Worm (Caenorhabditis elegans) whole organism, midembryonic: ENCODE data around the gene rap-3.
A peak's percentile ranks its signal among the peaks of the same experiment; 100 is the strongest.

Source experiments
- T22C8.4 ChIP-seq: fragments of 200-800 bp; sonication (Bioruptor generic); IDR thresholded peaks from 2 replicates; pipeline ENCODE4 v1.3.6; 2022; ENCODE audit warnings: missing genetic modification characterization, missing compliant biosample characterization
- cog-1 ChIP-seq: sonication (generic microtip); optimal IDR thresholded peaks from 2 replicates; lab custom pipeline; 2016; ENCODE audit warnings: missing genetic modification characterization, missing compliant biosample characterization
- flt-1 ChIP-seq: fragments of 200-800 bp; sonication (Bioruptor generic); IDR thresholded peaks from 2 replicates; pipeline ENCODE4 v1.3.6; 2022; ENCODE audit warnings: missing genetic modification characterization, missing compliant biosample characterization
- klf-2 ChIP-seq: fragments of 200-800 bp; sonication (Bioruptor generic); conservative IDR thresholded peaks from 2 replicates; pipeline ENCODE4 v1.3.6; 2022; ENCODE audit warnings: missing genetic modification reagents, missing genetic modification characterization, missing compliant biosample characterization
- med-1 ChIP-seq: sonication (generic microtip); optimal IDR thresholded peaks from 2 replicates; lab custom pipeline; 2017; ENCODE audit warnings: missing genetic modification characterization, mild to moderate bottlenecking, missing compliant biosample characterization, antibody characterized with exemption, missing genetic modification reagents; ENCODE audit not compliant: insufficient read depth
- ref-1 ChIP-seq: fragments of 200-800 bp; sonication (Bioruptor generic); conservative IDR thresholded peaks from 2 replicates; pipeline ENCODE4 v1.3.6; 2022; ENCODE audit warnings: missing genetic modification reagents, missing genetic modification characterization, missing compliant biosample characterization
- tab-1 ChIP-seq: fragments of 200-800 bp; sonication (Bioruptor generic); IDR thresholded peaks from 2 replicates; pipeline ENCODE4 v1.3.6; 2022; ENCODE audit warnings: missing genetic modification characterization, missing compliant biosample characterization
- ztf-23 ChIP-seq: fragments of 200-800 bp; sonication (Bioruptor generic); IDR thresholded peaks from 2 replicates; pipeline ENCODE4 v1.3.6; 2022; ENCODE audit warnings: missing genetic modification reagents, missing genetic modification characterization, missing compliant biosample characterization
- ztf-29 ChIP-seq: fragments of 200-800 bp; sonication (Bioruptor generic); IDR thresholded peaks from 2 replicates; pipeline ENCODE4 v1.3.6; 2022; ENCODE audit warnings: missing genetic modification reagents, missing genetic modification characterization, missing compliant biosample characterization

Gene rap-3

DNA sequence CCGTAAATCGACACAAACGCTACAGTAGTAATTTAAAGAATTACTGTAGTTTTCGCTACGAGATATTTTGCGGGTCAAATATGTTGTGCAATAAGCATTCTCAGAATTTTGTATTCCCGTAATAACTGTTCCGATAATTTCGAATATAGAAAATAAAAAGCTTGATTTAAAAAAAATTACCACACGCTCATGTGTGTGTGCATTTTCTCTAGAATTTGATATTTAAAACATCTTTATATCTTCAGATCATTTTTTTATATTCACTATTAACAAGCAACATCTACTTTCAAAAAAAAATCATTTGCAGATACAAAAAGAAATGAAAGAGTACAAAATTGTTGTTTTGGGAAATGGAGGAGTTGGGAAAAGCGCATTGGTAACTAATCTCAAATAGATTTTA is at the start of gene rap-3:
Gene rap-3, plus strand, starts transcription at position 301 of the 400 bp plus-strand sequence.
- TF ChIP-seq flt-1 (GFP tag; lab: Robert Waterston, UW) = no peak
- no peak for TF ChIP-seq ztf-29
- no peak for TF ChIP-seq med-1 (GFP tag; lab: Kevin White, UChicago)
- TF ChIP-seq klf-2 (GFP tag; lab: Robert Waterston, UW) = no peak
- TF ChIP-seq T22C8.4 (GFP tag; lab: Robert Waterston, UW) = no peak
- TF ChIP-seq ztf-23 (GFP tag; lab: Robert Waterston, UW) = no peak
- TF ChIP-seq ref-1 = no peak
- TF ChIP-seq cog-1 = no peak
- no peak for TF ChIP-seq tab-1 (GFP tag; lab: Robert Waterston, UW)

DNA sequence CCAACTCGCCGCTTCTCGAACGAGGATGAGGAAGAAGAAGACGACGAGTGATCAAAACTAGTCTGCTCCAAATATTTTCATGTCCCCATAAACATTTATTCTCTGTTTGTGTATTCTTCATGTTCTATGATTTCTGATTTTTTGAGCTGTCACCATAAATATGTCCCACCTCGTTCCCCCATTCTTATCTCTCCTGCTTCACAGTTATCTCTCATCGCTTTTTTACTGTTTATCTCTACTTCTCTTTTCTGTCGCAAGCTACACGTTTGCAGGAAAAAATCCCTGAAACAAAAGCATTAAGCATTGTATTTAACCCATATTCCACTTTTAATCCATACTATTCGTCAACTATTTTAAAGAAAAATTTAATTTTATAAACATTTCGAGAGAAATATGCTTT is 46.3 kb upstream of the rap-3 start:
- TF ChIP-seq T22C8.4 (GFP tag; lab: Robert Waterston, UW) = no peak
- TF ChIP-seq ztf-29 = no peak
- TF ChIP-seq ref-1 = no peak
- TF ChIP-seq tab-1 (GFP tag; lab: Robert Waterston, UW) = no peak
- no peak for TF ChIP-seq flt-1 (GFP tag; lab: Robert Waterston, UW)
- no peak for TF ChIP-seq med-1 (GFP tag; lab: Kevin White, UChicago)
- no peak for TF ChIP-seq cog-1
- no peak for TF ChIP-seq ztf-23 (GFP tag; lab: Robert Waterston, UW)
- TF ChIP-seq klf-2 (GFP tag; lab: Robert Waterston, UW) = no peak

DNA sequence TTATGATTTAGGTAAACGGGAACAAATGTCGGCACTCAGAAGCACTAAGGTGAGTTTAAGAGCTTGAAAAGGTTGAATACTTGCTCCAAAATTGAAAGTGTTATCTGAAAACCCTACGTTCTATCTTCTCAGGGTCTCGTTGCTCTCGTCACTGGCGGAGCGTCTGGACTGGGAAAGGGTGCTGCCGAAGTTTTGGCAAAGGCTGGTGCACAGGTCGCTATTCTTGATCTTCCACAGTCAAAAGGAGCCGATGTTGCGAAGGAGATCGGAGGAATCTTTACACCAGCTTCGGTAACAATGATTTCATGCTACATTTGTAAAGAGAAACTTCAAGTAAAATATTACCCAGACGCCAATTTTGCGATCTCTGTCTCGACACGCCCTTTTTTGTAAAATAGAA is 45.8 kb upstream of the rap-3 start, which contains the start of gene ard-1:
Gene ard-1, plus strand, starts transcription at position 12 of the 400 bp plus-strand sequence.
- TF ChIP-seq ref-1 (no peak), T22C8.4 (GFP tag; lab: Robert Waterston, UW) (no peak), flt-1 (GFP tag; lab: Robert Waterston, UW) (no peak), klf-2 (GFP tag; lab: Robert Waterston, UW) (no peak), cog-1 (no peak), med-1 (GFP tag; lab: Kevin White, UChicago) (no peak), ztf-29 (no peak), ztf-23 (GFP tag; lab: Robert Waterston, UW) (no peak)

DNA sequence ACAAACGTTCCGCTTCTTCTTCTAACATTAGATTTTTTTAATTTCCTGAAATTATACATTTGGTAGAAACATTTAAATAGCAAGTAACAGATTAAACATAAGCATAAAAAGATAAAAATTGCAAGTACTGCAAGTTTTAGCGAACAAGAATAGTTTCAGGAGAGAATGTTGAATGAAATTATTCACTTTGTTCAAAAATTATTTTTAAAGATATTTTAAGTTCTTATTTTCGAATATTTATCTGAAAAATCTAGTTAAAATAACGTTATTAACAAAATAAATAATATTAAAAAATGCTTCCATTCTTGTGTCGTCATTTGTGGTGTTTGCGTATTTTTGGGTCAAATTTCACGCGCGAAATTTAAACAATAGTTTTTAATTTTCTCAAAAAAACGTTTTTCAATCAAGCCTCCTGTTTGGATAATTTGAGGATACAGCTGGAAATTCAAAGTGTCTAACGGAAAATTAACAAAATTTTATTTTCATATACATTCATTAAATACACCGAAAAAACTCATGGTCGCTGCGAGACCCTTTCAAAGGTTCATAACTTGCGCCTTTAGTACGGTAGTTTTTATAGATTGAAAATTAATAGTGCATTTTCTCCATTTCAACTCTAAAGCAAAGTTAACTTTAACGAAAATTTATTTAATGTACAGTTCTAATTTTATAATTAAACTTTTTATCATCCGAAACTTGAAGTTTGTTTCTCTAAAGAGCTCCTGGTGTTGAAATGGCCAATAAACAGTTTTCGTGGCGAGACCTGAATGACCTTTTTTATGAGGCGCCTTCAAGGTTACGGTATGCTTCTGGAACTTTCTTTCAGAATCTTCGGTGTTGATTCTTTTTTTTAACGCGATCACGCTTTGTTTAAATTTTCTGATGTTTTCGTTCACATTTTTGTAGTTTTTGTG is 34.5 kb upstream of the rap-3 start, which contains the start of gene skih-2:
Gene skih-2, minus strand, starts transcription at position 51 of the 914 bp plus-strand sequence.
- no peak for TF ChIP-seq ztf-23 (GFP tag; lab: Robert Waterston, UW)
- no peak for TF ChIP-seq cog-1
- no peak for TF ChIP-seq T22C8.4 (GFP tag; lab: Robert Waterston, UW)
- TF ChIP-seq med-1 (GFP tag; lab: Kevin White, UChicago) = no peak
- TF ChIP-seq tab-1 (GFP tag; lab: Robert Waterston, UW) = no peak
- TF ChIP-seq ztf-29 = no peak
- TF ChIP-seq ref-1 = no peak
- no peak for TF ChIP-seq klf-2 (GFP tag; lab: Robert Waterston, UW)
- TF ChIP-seq flt-1 (GFP tag; lab: Robert Waterston, UW) = no peak

DNA sequence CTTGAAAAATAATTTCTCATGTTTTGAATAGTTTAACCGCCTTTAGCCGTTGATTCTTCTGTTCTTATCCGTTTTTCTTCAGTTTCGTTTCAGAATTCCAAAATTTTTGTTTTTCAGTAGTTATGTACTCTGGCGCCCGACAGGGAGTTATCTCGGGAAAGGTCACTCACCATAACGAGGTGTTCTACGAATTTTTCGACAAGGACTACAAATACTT is 33.9 kb upstream of the rap-3 start, which contains the start of gene F01G4.4:
Gene F01G4.4, plus strand, starts transcription at position 118 of the 217 bp plus-strand sequence.
- no peak for TF ChIP-seq T22C8.4 (GFP tag; lab: Robert Waterston, UW)
- TF ChIP-seq med-1 (GFP tag; lab: Kevin White, UChicago) = no peak
- TF ChIP-seq cog-1 = no peak
- no peak for TF ChIP-seq flt-1 (GFP tag; lab: Robert Waterston, UW)
- no peak for TF ChIP-seq ref-1
- no peak for TF ChIP-seq ztf-29
- no peak for TF ChIP-seq klf-2 (GFP tag; lab: Robert Waterston, UW)
- TF ChIP-seq ztf-23 (GFP tag; lab: Robert Waterston, UW) = no peak
- TF ChIP-seq tab-1 (GFP tag; lab: Robert Waterston, UW) = no peak

DNA sequence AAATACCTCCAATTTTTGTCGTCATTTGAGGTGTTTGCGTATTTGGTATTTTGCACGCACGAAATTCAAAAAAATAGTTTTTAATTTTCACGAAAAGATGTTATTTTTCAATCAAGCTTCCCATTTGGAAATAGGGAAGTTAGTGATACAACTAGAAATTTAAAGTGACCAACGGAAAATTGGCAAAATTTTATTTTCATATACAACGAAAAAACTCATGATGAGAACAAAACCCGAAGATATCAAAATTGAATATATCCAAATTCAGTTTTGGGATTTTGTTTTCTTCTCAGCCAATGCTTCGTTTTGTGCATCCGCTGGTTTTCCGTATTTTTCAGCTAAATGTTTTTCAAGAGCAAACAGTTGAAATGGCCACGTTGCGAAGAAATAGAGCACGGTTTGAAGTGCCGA is 31.1 kb upstream of the rap-3 start:
- TF ChIP-seq flt-1 (GFP tag; lab: Robert Waterston, UW) = no peak
- TF ChIP-seq ztf-29 = no peak

DNA sequence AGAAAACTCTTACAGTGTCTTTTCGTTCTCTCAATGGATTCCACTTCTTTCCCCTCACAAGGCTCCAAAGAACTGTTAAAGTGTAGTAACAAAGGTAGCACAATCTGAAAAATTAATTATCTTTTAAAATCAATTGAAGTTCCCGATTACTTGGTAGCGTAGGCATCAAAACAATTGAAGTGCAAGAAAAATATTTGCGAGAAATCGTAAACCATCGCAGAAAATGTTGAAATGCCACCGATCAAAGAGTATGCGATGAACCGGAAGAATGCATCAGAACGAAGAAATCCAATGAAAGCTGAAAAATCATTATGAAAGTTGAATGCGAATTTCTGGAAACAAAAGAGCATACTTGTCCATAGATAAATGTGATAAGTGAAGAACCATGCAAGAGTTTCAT is 30.6 kb upstream of the rap-3 start:
- TF ChIP-seq ztf-23 (GFP tag; lab: Robert Waterston, UW) = no peak
- TF ChIP-seq tab-1 (GFP tag; lab: Robert Waterston, UW) = no peak
- no peak for TF ChIP-seq T22C8.4 (GFP tag; lab: Robert Waterston, UW)
- TF ChIP-seq med-1 (GFP tag; lab: Kevin White, UChicago) = no peak
- no peak for TF ChIP-seq klf-2 (GFP tag; lab: Robert Waterston, UW)
- no peak for TF ChIP-seq ref-1
- no peak for TF ChIP-seq cog-1
- no peak for TF ChIP-seq flt-1 (GFP tag; lab: Robert Waterston, UW)
- TF ChIP-seq ztf-29 = no peak

DNA sequence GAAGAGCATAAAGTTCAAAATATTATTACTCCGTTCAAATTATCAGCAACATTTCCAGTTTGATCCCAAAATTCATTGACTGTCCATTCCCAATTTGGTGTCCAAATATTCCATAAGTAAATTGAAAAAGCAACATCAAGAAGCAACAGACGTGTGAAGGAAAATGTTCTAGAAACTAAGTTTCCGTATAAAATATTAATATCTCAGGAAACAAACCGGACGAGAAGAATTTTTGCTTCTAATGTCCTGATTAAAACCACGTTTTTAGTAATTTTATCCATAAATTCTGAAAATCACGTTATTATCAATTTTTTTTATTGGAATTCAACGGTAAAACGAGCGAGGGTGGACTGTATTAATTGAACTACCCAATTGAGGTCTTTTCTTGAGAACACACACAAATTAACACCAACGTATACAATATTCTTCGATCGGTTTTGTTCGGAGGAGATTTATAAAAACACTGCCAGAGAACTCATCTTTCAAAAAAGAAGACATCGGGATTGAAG is 30.1 kb upstream of the rap-3 start, which contains the start of gene pigq-1:
Gene pigq-1, minus strand, starts transcription at position 286 of the 509 bp plus-strand sequence.
- no peak for TF ChIP-seq med-1 (GFP tag; lab: Kevin White, UChicago)
- TF ChIP-seq ztf-23 (GFP tag; lab: Robert Waterston, UW) = no peak
- no peak for TF ChIP-seq T22C8.4 (GFP tag; lab: Robert Waterston, UW)
- TF ChIP-seq flt-1 (GFP tag; lab: Robert Waterston, UW) = no peak
- TF ChIP-seq cog-1 = no peak
- TF ChIP-seq tab-1 (GFP tag; lab: Robert Waterston, UW) = no peak
- TF ChIP-seq ztf-29 = no peak
- no peak for TF ChIP-seq ref-1
- TF ChIP-seq klf-2 (GFP tag; lab: Robert Waterston, UW) = no peak

DNA sequence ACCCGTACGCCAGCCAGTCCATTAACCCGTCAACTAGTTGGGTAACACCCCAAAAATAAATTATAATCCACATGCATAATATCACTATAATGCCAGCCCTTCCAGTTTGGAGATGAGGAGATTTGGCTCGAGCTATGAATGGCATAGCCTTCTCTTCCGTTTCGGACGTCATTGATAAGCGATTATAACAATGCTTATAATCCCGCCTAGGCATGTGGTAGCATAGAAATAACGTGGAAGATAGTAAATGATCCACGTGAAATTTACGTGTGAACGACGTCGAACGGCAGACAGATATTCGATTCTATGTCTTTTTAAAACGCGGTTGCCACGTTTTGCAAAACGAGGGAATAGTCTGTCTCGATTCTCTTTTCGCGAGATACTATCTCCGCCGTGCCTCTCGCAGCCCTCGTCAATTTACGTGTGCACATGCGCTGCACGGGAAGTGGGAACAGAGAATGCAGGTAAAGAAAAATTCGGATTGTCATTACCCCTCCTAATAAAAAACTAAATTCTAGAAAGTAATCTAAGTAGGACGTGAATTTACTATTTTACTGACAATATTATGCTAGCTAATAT is 28.2 kb upstream of the rap-3 start:
- TF ChIP-seq flt-1 (GFP tag; lab: Robert Waterston, UW) (0 out of 2 replicates have a peak, but pooled peaks have one; percentile 7), klf-2 (GFP tag; lab: Robert Waterston, UW) (no peak)
